Worm (Caenorhabditis elegans) whole organism, late embryonic: ENCODE data around the gene tdp-1.

Experiments
- ttx-3 ChIP-seq: sonication (generic microtip); optimal IDR thresholded peaks from 2 replicates; lab custom pipeline; 2016; ENCODE audit warnings: missing genetic modification reagents, missing genetic modification characterization, missing compliant biosample characterization
- unc-55 ChIP-seq: sonication (generic microtip); optimal IDR thresholded peaks from 2 replicates; lab custom pipeline; 2017; ENCODE audit warnings: missing biosample characterization, missing genetic modification reagents, missing genetic modification characterization

ce11 chrII:8990267-8990666 lies 7.4 kb upstream of the tdp-1 start:
- TF ChIP-seq unc-55 (GFP tag; lab: Kevin White, UChicago) (no peak), ttx-3 (tag; lab: Kevin White, UChicago) (no peak)
